Worm (Caenorhabditis elegans): ENCODE measurements around the gene cutl-2.

ce11 chrII:9708835-9709299, 15.6 kb downstream of the cutl-2 start, which contains the start of gene glt-5:
- TF ChIP-seq fos-1 (tag; optimal IDR thresholded peaks at IDR 0.05) (no peak), fkh-10 (GFP tag; optimal IDR thresholded peaks at IDR 0.05) (no peak), egl-27 (tag; optimal IDR thresholded peaks at IDR 0.05) (no peak), ceh-82 (tag; optimal IDR thresholded peaks at IDR 0.05) (no peak), nhr-25 (tag; optimal IDR thresholded peaks at IDR 0.05) (no peak), elt-3 (tag; optimal IDR thresholded peaks at IDR 0.05) (no peak), ztf-11 (tag; optimal IDR thresholded peaks at IDR 0.05) (no peak), unc-62 (GFP tag; optimal IDR thresholded peaks at IDR 0.05) (no peak), lin-15B (tag; optimal IDR thresholded peaks at IDR 0.05) (no peak), nhr-67 (tag; optimal IDR thresholded peaks at IDR 0.05) (no peak), pha-4 (tag; optimal IDR thresholded peaks at IDR 0.05) (no peak)
